Fruit fly (Drosophila melanogaster): ENCODE results near the gene Txl.

Txl gene

DNA sequence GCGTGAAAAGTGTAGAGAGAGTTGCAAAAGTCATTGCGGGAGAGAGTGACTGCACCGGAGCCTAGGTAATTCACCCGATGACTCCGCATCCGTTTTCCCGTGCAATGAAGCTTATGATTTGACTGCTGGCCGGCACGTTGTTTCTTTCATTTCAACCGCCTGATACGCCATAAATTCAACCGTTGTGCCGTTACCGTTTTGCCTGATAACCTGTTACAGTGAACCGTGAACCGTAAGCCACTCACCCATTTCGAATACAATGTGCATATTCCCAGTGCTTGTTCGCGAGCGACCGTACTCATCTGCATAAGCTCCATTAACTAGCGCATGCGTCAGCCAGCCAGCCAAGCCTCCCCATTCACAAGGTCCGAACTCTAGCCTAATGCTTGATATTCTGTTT is 9.1 kb downstream of the Txl start:
- no peak for TF ChIP-seq Snoo (tag; optimal IDR thresholded peaks at IDR 0.05)
- TF ChIP-seq EcR (GFP tag; optimal IDR thresholded peaks at IDR 0.05), result peak; percentile 22
- TF ChIP-seq CG4496 (GFP tag; IDR thresholded peaks at IDR 0.05), result 0 out of 3 replicates have a peak, but pooled peaks have one; percentile 9
- TF ChIP-seq CG13204 (GFP tag; optimal IDR thresholded peaks at IDR 0.05), result no peak

- TF ChIP-seq CG13204 (GFP tag; optimal IDR thresholded peaks at IDR 0.05) (no peak), Pif1A (GFP tag; optimal IDR thresholded peaks at IDR 0.05) (no peak), Snoo (tag; optimal IDR thresholded peaks at IDR 0.05) (no peak), CG4496 (GFP tag; IDR thresholded peaks at IDR 0.05) (no peak), CG10348 (GFP tag; IDR thresholded peaks at IDR 0.05) (no peak)
These were observed 11.5 kb downstream of the Txl start, which contains the start of gene vito for dm6 chr3L:5777114-5777513. vito (minus strand) TSS chr3L:5777333.

dm6 chr3L:5779476-5780401 is 14.1 kb downstream of the Txl start, which contains the start of the genes Myt1, PGRP-LD and Pmi:
Myt1 (minus strand) TSS chr3L:5779591.
PGRP-LD (plus strand) TSS chr3L:5780051.
Pmi (plus strand) TSS chr3L:5780051.
- TF ChIP-seq rn (GFP tag; IDR thresholded peaks at IDR 0.05), result no peak
- TF ChIP-seq CG10348 (GFP tag; IDR thresholded peaks at IDR 0.05), result no peak
- no peak for TF ChIP-seq gl (tag; optimal IDR thresholded peaks at IDR 0.05)
- no peak for TF ChIP-seq CG8301 (tag; optimal IDR thresholded peaks at IDR 0.05)
- no peak for TF ChIP-seq EcR (GFP tag; optimal IDR thresholded peaks at IDR 0.05)
- TF ChIP-seq CG32121 (GFP tag; IDR thresholded peaks at IDR 0.05), result no peak
- no peak for TF ChIP-seq CG8159 (tag; optimal IDR thresholded peaks at IDR 0.05)

dm6 chr3L:5785237-5786062 is 19.8 kb downstream of the Txl start:
- TF ChIP-seq CG32121 (GFP tag; IDR thresholded peaks at IDR 0.05), result 0 out of 2 replicates have a peak, but pooled peaks have one; percentile 9
- TF ChIP-seq CG4496 (GFP tag; IDR thresholded peaks at IDR 0.05), result peak; percentile 43; the same call in 1 of the 3 replicates
- TF ChIP-seq D1 (tag; optimal IDR thresholded peaks at IDR 0.05), result no peak
- TF ChIP-seq CG12605 (GFP tag; IDR thresholded peaks at IDR 0.05), result 0 out of 2 replicates have a peak, but pooled peaks have one; percentile 30

- TF ChIP-seq CG4496 (GFP tag; IDR thresholded peaks at IDR 0.05) (0 out of 3 replicates have a peak, but pooled peaks have one; percentile 36), Pif1A (GFP tag; optimal IDR thresholded peaks at IDR 0.05) (no peak)
These were observed 21.0 kb downstream of the Txl start, which contains the start of gene Cralbp for dm6 chr3L:5786604-5787003. Cralbp (minus strand) TSS chr3L:5786718.

dm6 chr3L:5787476-5787875 is 21.8 kb downstream of the Txl start:
- TF ChIP-seq CG34367 (tag; optimal IDR thresholded peaks at IDR 0.05) (no peak), CG8301 (tag; optimal IDR thresholded peaks at IDR 0.05) (no peak), Ets98B (GFP tag; IDR thresholded peaks at IDR 0.05) (no peak), rn (GFP tag; IDR thresholded peaks at IDR 0.05) (no peak), CG17806 (tag; optimal IDR thresholded peaks at IDR 0.05) (no peak), Pif1A (GFP tag; optimal IDR thresholded peaks at IDR 0.05) (no peak), Snoo (tag; optimal IDR thresholded peaks at IDR 0.05) (no peak), EcR (GFP tag; optimal IDR thresholded peaks at IDR 0.05) (no peak), CG14655 (GFP tag; optimal IDR thresholded peaks at IDR 0.05) (no peak), CG9948 (tag; optimal IDR thresholded peaks at IDR 0.05) (no peak), CG12605 (GFP tag; IDR thresholded peaks at IDR 0.05) (no peak), CG8159 (tag; optimal IDR thresholded peaks at IDR 0.05) (no peak), D1 (tag; optimal IDR thresholded peaks at IDR 0.05) (no peak), CG15710 (tag; optimal IDR thresholded peaks at IDR 0.05) (no peak), CG13204 (GFP tag; optimal IDR thresholded peaks at IDR 0.05) (no peak)

DNA sequence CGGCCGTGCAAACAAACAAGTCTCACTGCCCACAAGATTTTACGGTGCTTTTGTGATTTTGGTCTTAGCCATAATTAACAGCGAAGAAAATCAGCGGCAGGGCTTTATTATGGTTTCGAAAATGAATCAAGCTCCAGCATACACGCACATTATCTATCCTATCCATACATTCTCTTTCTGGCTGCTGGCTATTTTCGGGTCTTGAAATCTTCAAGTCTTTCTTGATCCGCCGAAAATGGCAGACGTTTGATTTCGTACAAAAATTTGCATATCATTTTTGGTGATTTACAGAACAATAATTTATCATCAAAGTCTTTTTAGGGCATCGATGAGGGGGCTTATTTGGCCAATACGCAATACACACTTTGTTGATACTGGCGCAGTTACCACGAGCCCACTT is 23.2 kb downstream of the Txl start:
- TF ChIP-seq CG17806 (tag; optimal IDR thresholded peaks at IDR 0.05), result no peak
- no peak for TF ChIP-seq Pif1B (GFP tag; optimal IDR thresholded peaks at IDR 0.05)
- no peak for TF ChIP-seq CG10348 (GFP tag; IDR thresholded peaks at IDR 0.05)
- TF ChIP-seq D1 (tag; optimal IDR thresholded peaks at IDR 0.05), result no peak
- TF ChIP-seq CG8159 (tag; optimal IDR thresholded peaks at IDR 0.05), result no peak
- no peak for TF ChIP-seq fd96Ca (GFP tag; IDR thresholded peaks at IDR 0.05)
- no peak for TF ChIP-seq Pif1A (GFP tag; optimal IDR thresholded peaks at IDR 0.05)
- TF ChIP-seq Snoo (tag; optimal IDR thresholded peaks at IDR 0.05), result no peak
- no peak for TF ChIP-seq EcR (GFP tag; optimal IDR thresholded peaks at IDR 0.05)
- no peak for TF ChIP-seq CG34367 (tag; optimal IDR thresholded peaks at IDR 0.05)
- TF ChIP-seq CG4496 (GFP tag; IDR thresholded peaks at IDR 0.05), result no peak
- no peak for TF ChIP-seq CG9948 (tag; optimal IDR thresholded peaks at IDR 0.05)
- no peak for TF ChIP-seq CG32121 (GFP tag; IDR thresholded peaks at IDR 0.05)
- TF ChIP-seq rn (GFP tag; IDR thresholded peaks at IDR 0.05), result no peak
- TF ChIP-seq CG14655 (GFP tag; optimal IDR thresholded peaks at IDR 0.05), result no peak
